Worm (Caenorhabditis elegans) whole organism, mixed stage, embryonic: Measurements from ENCODE around the gene sdn-1.

Experiments
- blmp-1 ChIP-seq: fragments of 150-350 bp; optimal IDR thresholded peaks from 2 replicates; lab custom pipeline; 2014; ENCODE audit warnings: missing biosample characterization, missing genetic modification characterization
- elt-3 ChIP-seq: fragments of 150-350 bp; optimal IDR thresholded peaks from 2 replicates; lab custom pipeline; 2014; ENCODE audit warnings: missing biosample characterization, missing genetic modification characterization
- lin-32 ChIP-seq: fragments of 200-800 bp; sonication (Bioruptor generic); optimal IDR thresholded peaks from 2 replicates; lab custom pipeline; 2018; ENCODE audit warnings: mild to moderate bottlenecking, missing genetic modification characterization, missing compliant biosample characterization
- nhr-12 ChIP-seq: fragments of 150-350 bp; optimal IDR thresholded peaks from 2 replicates; lab custom pipeline; 2014; ENCODE audit warnings: missing biosample characterization, missing genetic modification characterization
- pha-4 ChIP-seq: fragments of 150-350 bp; optimal IDR thresholded peaks from 2 replicates; lab custom pipeline; 2018; ENCODE audit warnings: missing biosample characterization, missing genetic modification reagents, missing genetic modification characterization
- unc-62 ChIP-seq: fragments of 150-350 bp; optimal IDR thresholded peaks from 2 replicates; lab custom pipeline; 2014; ENCODE audit warnings: missing biosample characterization, missing genetic modification reagents, missing genetic modification characterization

- TF ChIP-seq pha-4 (tag; lab: Kevin White, UChicago) (no peak), nhr-12 (tag; lab: Kevin White, UChicago) (no peak), blmp-1 (tag; lab: Kevin White, UChicago) (no peak), lin-32 (GFP tag; lab: Kevin White, UChicago) (no peak), elt-3 (tag; lab: Kevin White, UChicago) (no peak), unc-62 (GFP tag; lab: Kevin White, UChicago) (no peak)
Measured at ce11 chrX:10604386-10604785, 11.3 kb upstream of the sdn-1 start, which contains the start of gene flp-19.
